Fruit fly (Drosophila melanogaster): ENCODE measurements around the gene CG45263.

DNA sequence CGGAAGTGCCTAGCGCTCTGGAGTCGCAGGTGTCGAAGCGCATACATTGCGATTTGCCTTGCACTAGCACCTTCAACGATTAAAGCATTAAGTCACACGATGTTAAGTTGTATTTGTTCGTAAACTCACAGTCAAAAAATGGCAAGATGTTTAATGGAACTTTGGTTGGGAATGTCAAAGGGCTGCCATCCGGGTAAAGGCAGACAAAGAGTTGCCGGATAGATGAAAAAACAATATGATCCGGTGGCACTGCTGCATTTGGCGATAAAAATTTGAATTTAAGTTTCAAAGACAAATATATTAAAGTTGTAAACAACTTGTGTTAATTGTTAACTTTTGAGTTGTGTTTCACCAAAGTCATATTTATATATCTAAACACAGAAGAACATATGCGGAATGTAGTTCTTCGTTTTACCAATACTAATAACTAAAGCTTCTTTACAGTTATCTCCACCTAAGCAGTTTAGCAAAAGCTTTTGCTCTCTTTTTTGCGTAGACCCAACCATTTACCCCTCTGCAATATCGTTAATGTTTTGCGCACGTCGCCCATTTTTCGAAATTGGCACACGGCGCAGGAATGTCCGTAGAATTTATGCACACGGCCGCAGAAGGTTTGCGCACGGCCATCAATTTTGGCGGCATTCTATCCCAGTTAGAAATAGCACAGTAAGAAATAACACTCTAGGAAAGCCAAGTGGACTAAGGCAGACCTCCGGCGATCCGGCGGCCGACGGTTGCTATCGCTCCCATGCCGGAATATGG, 160.9 kb downstream of the CG45263 start, which contains the start of gene Coq2:
- TF ChIP-seq CG8478 (optimal IDR thresholded peaks at IDR 0.05) (no peak), CTCF (optimal IDR thresholded peaks at IDR 0.05) (peak; percentile 48 to 60)
